Worm (Caenorhabditis elegans): Measurements from ENCODE around the gene sec-15.

The sec-15 gene

DNA sequence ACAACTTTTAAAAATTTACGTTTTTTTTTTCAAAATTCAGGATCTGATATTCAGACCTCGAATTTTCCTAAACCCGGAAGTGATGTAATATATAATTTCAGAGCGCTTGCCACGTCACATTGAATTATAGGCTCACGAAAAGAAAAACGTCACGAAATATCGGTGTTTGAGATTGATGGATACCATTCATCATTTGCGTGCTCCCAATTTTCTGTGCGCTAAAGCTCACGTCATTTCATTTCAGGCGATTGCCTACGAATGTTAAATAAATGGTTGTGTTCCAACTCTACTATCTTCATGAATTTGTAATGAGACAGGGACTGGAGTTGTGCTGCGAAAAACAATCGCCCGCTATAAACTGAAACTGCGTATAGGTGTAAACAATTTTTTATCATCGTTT is 26.8 kb downstream of the sec-15 start:
- TF ChIP-seq ztf-4 (tag; optimal IDR thresholded peaks at IDR 0.05) (no peak), hmg-11 (tag; optimal IDR thresholded peaks at IDR 0.05) (no peak), sea-2 (GFP tag; optimal IDR thresholded peaks at IDR 0.05) (no peak), lin-39 (tag; optimal IDR thresholded peaks at IDR 0.05) (peak; percentile 71), ceh-9 (tag; optimal IDR thresholded peaks at IDR 0.05) (no peak), mml-1 (tag; optimal IDR thresholded peaks at IDR 0.05) (no peak), mdl-1 (tag; optimal IDR thresholded peaks at IDR 0.05) (no peak)

DNA sequence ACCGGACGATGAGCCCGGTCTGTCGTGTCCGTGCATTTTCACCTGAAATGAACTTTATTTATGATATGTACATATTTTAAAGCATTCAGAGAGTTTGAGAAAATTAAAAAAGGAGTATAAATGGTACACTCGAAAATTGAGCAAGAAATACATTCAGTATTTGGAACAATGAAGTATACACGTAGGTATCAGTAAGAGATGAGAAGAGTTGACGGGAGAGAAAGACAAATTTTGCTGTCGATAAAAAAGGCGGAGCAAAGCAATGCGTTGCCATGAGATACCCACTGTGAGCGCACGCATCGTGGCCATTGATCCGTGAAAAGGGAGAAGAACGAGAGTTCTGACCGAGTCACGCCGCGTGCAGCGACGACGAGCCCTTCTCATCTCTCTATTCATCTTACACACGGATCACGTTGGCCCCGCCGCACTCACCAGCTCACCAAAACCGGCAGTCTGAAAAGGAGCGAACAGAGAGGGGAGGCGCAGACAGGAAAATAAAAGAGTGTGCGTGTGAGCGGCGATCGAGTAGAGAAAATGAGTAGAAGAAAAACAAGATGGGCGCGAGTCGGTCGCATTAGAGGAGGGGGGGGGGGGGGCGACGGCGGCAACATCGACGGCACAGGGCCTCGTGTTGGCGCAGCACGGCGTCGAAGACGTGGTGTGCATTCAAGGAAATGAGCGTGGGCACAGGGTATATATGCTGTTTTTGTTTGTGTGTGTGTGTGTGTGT is 29.3 kb downstream of the sec-15 start, which contains the start of gene R04E5.8:
Gene R04E5.8 (minus strand): TSS at position 51 of the 730 bp plus-strand sequence.
- TF ChIP-seq ceh-16 (tag; optimal IDR thresholded peaks at IDR 0.05) = no peak
- no peak for TF ChIP-seq daf-12 (tag; optimal IDR thresholded peaks at IDR 0.05)
- TF ChIP-seq mml-1 (tag; optimal IDR thresholded peaks at IDR 0.05) = no peak
- TF ChIP-seq pqm-1 (tag; optimal IDR thresholded peaks at IDR 0.05) = no peak
- TF ChIP-seq egl-27 (tag; optimal IDR thresholded peaks at IDR 0.05) = no peak
- no peak for TF ChIP-seq nhr-76 (tag; optimal IDR thresholded peaks at IDR 0.05)
- TF ChIP-seq lin-15B (tag; optimal IDR thresholded peaks at IDR 0.05) = no peak
- no peak for TF ChIP-seq nhr-28 (tag; optimal IDR thresholded peaks at IDR 0.05)
- peak; percentile 24 for TF ChIP-seq egl-5 (tag; optimal IDR thresholded peaks at IDR 0.05)
- no peak for TF ChIP-seq elt-1 (tag; optimal IDR thresholded peaks at IDR 0.05)
- TF ChIP-seq nhr-23 (tag; optimal IDR thresholded peaks at IDR 0.05) = no peak
- TF ChIP-seq hmg-11 (tag; optimal IDR thresholded peaks at IDR 0.05) = peak; percentile 46
- TF ChIP-seq eor-1 (tag; optimal IDR thresholded peaks at IDR 0.05) = no peak
- TF ChIP-seq jun-1 (tag; optimal IDR thresholded peaks at IDR 0.05) = no peak
- TF ChIP-seq snpc-4 (tag; optimal IDR thresholded peaks at IDR 0.05) = peak; percentile 42
- TF ChIP-seq tbx-2 (tag; optimal IDR thresholded peaks at IDR 0.05) = no peak
- peak; percentile 64 for TF ChIP-seq nfya-1 (tag; optimal IDR thresholded peaks at IDR 0.05; ENCODE audit: insufficient read depth)
- peak; percentile 59 for TF ChIP-seq skn-1 (tag; optimal IDR thresholded peaks at IDR 0.05)
- TF ChIP-seq nhr-11 (tag; optimal IDR thresholded peaks at IDR 0.05) = no peak
- no peak for TF ChIP-seq fkh-10 (GFP tag; optimal IDR thresholded peaks at IDR 0.05)
- TF ChIP-seq nhr-237 (tag; optimal IDR thresholded peaks at IDR 0.05) = no peak
- TF ChIP-seq nhr-67 (tag; optimal IDR thresholded peaks at IDR 0.05) = no peak
- TF ChIP-seq fos-1 (tag; optimal IDR thresholded peaks at IDR 0.05) = no peak
- no peak for TF ChIP-seq sea-2 (GFP tag; optimal IDR thresholded peaks at IDR 0.05)
- TF ChIP-seq elt-2 (tag; optimal IDR thresholded peaks at IDR 0.05) = peak; percentile 18
- peak; percentile 8 for TF ChIP-seq pha-4 (tag; optimal IDR thresholded peaks at IDR 0.05)
- no peak for TF ChIP-seq lsy-12 (tag; optimal IDR thresholded peaks at IDR 0.05)
- TF ChIP-seq R02D3.7 (tag; optimal IDR thresholded peaks at IDR 0.05) = no peak
- TF ChIP-seq nhr-25 (tag; optimal IDR thresholded peaks at IDR 0.05) = no peak
- no peak for TF ChIP-seq unc-62 (GFP tag; optimal IDR thresholded peaks at IDR 0.05)
- TF ChIP-seq fkh-2 (tag; optimal IDR thresholded peaks at IDR 0.05) = no peak
- peak; percentile 64 for TF ChIP-seq lin-39 (tag; optimal IDR thresholded peaks at IDR 0.05)
- no peak for TF ChIP-seq aly-2 (tag; optimal IDR thresholded peaks at IDR 0.05)
- no peak for TF ChIP-seq nhr-43 (tag; optimal IDR thresholded peaks at IDR 0.05; ENCODE audit: poor library complexity, severe bottlenecking)
- no peak for TF ChIP-seq unc-39 (tag; optimal IDR thresholded peaks at IDR 0.05)
- no peak for TF ChIP-seq ZK546.5 (tag; optimal IDR thresholded peaks at IDR 0.05)
- no peak for TF ChIP-seq ztf-4 (tag; optimal IDR thresholded peaks at IDR 0.05)
- TF ChIP-seq ama-1 (optimal IDR thresholded peaks at IDR 0.05) = no peak
- TF ChIP-seq ceh-28 (tag; optimal IDR thresholded peaks at IDR 0.05) = no peak

DNA sequence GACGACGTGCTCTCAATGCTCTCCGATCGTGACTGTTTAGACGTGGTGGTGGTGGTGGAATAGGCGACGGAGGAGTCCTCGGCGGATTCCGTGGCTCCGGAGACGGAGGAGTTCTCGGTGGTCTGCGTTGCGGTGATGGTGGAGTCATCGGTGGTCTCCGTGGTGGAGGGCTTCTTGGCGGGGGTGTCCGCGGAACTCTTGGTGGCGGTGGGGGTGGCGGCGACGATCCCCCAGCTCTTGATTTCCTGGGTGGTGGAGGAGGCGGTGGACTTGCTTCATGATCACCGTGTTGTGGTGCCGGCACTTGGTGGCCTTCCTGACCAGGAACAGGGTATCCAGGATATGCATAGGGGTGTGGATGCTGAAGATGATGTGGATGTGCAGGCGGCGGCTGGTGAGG is 30.0 kb downstream of the sec-15 start:
- TF ChIP-seq mdl-1 (tag; optimal IDR thresholded peaks at IDR 0.05) (no peak), nhr-67 (tag; optimal IDR thresholded peaks at IDR 0.05) (no peak), ceh-28 (tag; optimal IDR thresholded peaks at IDR 0.05) (no peak), pqm-1 (tag; optimal IDR thresholded peaks at IDR 0.05) (no peak), nfya-1 (tag; optimal IDR thresholded peaks at IDR 0.05; ENCODE audit: insufficient read depth) (no peak), sea-2 (GFP tag; optimal IDR thresholded peaks at IDR 0.05) (no peak), ZK546.5 (tag; optimal IDR thresholded peaks at IDR 0.05) (no peak), pha-4 (tag; optimal IDR thresholded peaks at IDR 0.05) (no peak), unc-39 (tag; optimal IDR thresholded peaks at IDR 0.05) (no peak), jun-1 (tag; optimal IDR thresholded peaks at IDR 0.05) (no peak), nhr-28 (tag; optimal IDR thresholded peaks at IDR 0.05) (no peak), eor-1 (tag; optimal IDR thresholded peaks at IDR 0.05) (no peak)
